Worm (Caenorhabditis elegans): ENCODE measurements around the gene ZK262.8.
"Not testable (repeated sequence)": the region's sequence is repeated elsewhere in the genome, so short reads cannot be mapped to it uniquely, and the experiment has no call there.

The ZK262.8 gene

DNA sequence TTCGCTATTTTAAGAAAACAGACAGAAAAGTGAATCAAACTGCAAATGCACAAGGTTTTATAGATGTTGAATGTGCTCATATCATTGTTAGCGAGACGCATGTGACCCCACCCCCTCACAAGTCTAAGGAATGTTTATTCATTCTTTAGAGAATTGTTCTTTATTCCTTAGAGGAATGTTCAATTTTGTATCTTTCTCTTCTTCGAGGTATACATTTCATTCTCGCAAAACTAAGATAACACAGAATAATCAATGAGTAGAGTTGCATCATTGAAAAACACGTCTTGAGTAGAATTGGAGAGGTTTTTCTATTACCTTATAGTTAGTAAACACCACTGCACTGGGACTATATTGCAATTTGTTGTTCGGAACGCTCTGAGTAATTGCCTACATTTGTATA, 3.2 kb upstream of the ZK262.8 start, which contains the start of gene ZK262.20:
Gene ZK262.20 (minus strand): TSS at position 101 of the 400 bp plus-strand sequence.
- TF ChIP-seq pes-1 (GFP tag; IDR thresholded peaks at IDR 0.05), result no peak
- TF ChIP-seq hmg-4 (GFP tag; optimal IDR thresholded peaks at IDR 0.05), result no peak
- TF ChIP-seq hmbx-1 (tag; optimal IDR thresholded peaks at IDR 0.05), result no peak
- no peak for TF ChIP-seq ceh-13 (GFP tag; optimal IDR thresholded peaks at IDR 0.05)
- TF ChIP-seq ama-1 (optimal IDR thresholded peaks at IDR 0.05), result no peak
- TF ChIP-seq tbx-11 (GFP tag; IDR thresholded peaks at IDR 0.05), result no peak

DNA sequence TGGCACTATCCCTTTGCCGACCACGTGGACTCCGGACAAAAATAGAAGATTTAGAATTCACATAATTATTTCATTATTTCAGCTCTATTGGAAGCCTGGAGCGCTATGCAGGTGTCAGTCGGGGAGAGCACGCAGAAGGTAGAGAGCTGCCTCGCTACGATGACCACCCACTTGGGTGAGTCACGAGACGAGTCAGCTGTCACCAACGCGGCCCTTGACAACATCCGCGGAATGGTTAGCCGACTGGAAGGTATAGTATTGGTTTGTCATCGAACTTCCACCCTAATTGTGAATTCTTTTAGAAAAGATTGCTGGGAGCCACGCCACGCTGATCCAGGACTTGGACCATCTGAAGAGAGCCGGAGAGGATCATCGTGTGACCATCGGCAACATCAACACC, 1.3 kb downstream of the ZK262.8 start, which contains the start of gene ZK262.9:
Gene ZK262.9 (plus strand): TSS at position 301 of the 400 bp plus-strand sequence.
- not testable (repeated sequence) for TF ChIP-seq ets-7, aly-1, F13C5.2 (tag; optimal IDR thresholded peaks at IDR 0.05)

DNA sequence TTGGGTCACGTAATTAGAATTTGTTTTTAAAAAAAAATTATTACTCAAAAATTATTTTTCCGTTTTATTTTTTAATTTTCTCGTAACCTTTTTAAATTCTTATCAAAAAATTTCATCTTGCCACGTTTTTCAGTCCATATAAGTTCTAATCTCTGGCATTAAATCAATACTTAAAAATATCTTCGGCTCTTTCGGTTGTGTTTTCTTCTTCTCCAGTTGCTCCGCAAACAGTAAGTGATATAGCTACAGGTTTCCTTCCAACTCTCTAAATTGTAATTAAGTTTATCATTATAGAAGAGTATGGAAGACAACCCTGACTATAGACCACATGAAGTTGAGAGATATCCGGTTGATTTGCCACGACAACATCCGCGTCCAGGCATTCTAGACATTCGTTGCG, 5.9 kb downstream of the ZK262.8 start, which contains the start of gene ZK228.1:
Gene ZK228.1 (plus strand): TSS at position 301 of the 400 bp plus-strand sequence.
- no peak for TF ChIP-seq scrt-1 (GFP tag; IDR thresholded peaks at IDR 0.05)
- TF ChIP-seq ets-7 (tag; optimal IDR thresholded peaks at IDR 0.05), result no peak
- TF ChIP-seq flt-1 (GFP tag; IDR thresholded peaks at IDR 0.05), result no peak
- no peak for TF ChIP-seq sea-1 (GFP tag; conservative IDR thresholded peaks at IDR 0.05)
- TF ChIP-seq pes-1 (GFP tag; IDR thresholded peaks at IDR 0.05), result no peak
- TF ChIP-seq tbx-11 (GFP tag; IDR thresholded peaks at IDR 0.05), result no peak
- no peak for TF ChIP-seq aly-1 (tag; optimal IDR thresholded peaks at IDR 0.05)
- TF ChIP-seq ceh-36 (tag; optimal IDR thresholded peaks at IDR 0.05), result no peak
- TF ChIP-seq B0310.2 (tag; optimal IDR thresholded peaks at IDR 0.05), result no peak
- TF ChIP-seq ceh-13 (GFP tag; optimal IDR thresholded peaks at IDR 0.05), result no peak
- no peak for TF ChIP-seq ama-1 (optimal IDR thresholded peaks at IDR 0.05)
- TF ChIP-seq tbx-37 (GFP tag; conservative IDR thresholded peaks at IDR 0.05), result no peak
- TF ChIP-seq hmbx-1 (tag; optimal IDR thresholded peaks at IDR 0.05), result no peak
- TF ChIP-seq hnd-1 (tag; optimal IDR thresholded peaks at IDR 0.05), result no peak
- no peak for TF ChIP-seq hmg-4 (GFP tag; optimal IDR thresholded peaks at IDR 0.05)
- no peak for TF ChIP-seq F13C5.2 (tag; optimal IDR thresholded peaks at IDR 0.05)
- no peak for TF ChIP-seq tra-4 (tag; optimal IDR thresholded peaks at IDR 0.05)

DNA sequence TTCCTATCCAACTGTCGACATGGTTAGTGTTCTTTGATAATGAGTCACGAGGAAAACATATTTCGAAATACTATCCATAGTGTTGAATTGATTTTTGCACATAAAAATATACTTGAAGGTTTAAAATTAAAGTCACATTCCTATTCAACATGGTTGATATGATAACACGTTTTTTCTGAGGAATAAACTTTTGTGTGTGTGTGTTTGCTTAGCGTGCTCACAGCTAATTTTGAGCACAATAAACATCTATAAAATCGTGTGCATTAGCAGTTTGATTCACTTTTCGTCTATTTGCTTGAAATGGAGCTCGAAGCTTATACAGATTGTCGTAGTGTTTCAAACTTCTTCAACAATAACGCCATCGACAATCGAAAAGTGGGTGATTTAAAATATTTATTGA, 18.4 kb downstream of the ZK262.8 start, which contains the start of gene ZK228.10:
Gene ZK228.10 (plus strand): TSS at position 301 of the 400 bp plus-strand sequence.
- no peak for TF ChIP-seq tbx-37 (GFP tag; conservative IDR thresholded peaks at IDR 0.05)
- TF ChIP-seq flt-1 (GFP tag; IDR thresholded peaks at IDR 0.05), result no peak
- TF ChIP-seq sea-1 (GFP tag; conservative IDR thresholded peaks at IDR 0.05), result no peak
- TF ChIP-seq ceh-36 (tag; optimal IDR thresholded peaks at IDR 0.05), result no peak
- TF ChIP-seq B0310.2 (tag; optimal IDR thresholded peaks at IDR 0.05), result no peak
- no peak for TF ChIP-seq aly-1 (tag; optimal IDR thresholded peaks at IDR 0.05)
- no peak for TF ChIP-seq scrt-1 (GFP tag; IDR thresholded peaks at IDR 0.05)
- no peak for TF ChIP-seq tbx-11 (GFP tag; IDR thresholded peaks at IDR 0.05)
- no peak for TF ChIP-seq pes-1 (GFP tag; IDR thresholded peaks at IDR 0.05)
- no peak for TF ChIP-seq ama-1 (optimal IDR thresholded peaks at IDR 0.05)
- TF ChIP-seq hmg-4 (GFP tag; optimal IDR thresholded peaks at IDR 0.05), result no peak
- no peak for TF ChIP-seq ceh-13 (GFP tag; optimal IDR thresholded peaks at IDR 0.05)
- no peak for TF ChIP-seq tra-4 (tag; optimal IDR thresholded peaks at IDR 0.05)
- TF ChIP-seq ets-7 (tag; optimal IDR thresholded peaks at IDR 0.05), result no peak
- TF ChIP-seq hmbx-1 (tag; optimal IDR thresholded peaks at IDR 0.05), result no peak

DNA sequence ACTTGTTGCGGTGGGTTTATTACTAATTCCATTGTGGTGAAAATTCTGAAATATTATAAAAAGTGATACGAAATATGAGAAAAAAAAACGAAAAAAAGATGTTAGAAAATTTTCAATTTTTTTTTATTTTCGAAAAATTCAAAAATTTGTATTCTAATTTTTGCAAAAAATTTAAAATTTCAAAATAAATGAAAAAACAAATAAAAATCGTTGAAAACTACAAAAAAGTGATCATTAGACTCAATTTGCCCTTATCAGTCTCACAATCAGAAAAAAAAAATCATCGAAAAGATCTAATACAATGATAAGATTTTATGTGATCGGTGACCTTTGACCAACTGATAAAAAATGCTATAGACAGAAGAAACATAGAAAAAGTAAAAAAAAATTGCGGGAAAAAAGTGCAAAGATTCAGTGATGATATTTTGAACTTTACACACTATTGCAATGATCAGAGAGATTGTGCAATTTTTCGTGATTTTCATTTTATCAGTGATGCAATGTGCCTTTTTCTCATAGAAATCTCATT, 23.1 kb downstream of the ZK262.8 start, which contains the start of gene ZK228.3:
Gene ZK228.3 (minus strand): TSS at position 51 of the 529 bp plus-strand sequence.
- TF ChIP-seq hnd-1 (tag; optimal IDR thresholded peaks at IDR 0.05), result no peak

DNA sequence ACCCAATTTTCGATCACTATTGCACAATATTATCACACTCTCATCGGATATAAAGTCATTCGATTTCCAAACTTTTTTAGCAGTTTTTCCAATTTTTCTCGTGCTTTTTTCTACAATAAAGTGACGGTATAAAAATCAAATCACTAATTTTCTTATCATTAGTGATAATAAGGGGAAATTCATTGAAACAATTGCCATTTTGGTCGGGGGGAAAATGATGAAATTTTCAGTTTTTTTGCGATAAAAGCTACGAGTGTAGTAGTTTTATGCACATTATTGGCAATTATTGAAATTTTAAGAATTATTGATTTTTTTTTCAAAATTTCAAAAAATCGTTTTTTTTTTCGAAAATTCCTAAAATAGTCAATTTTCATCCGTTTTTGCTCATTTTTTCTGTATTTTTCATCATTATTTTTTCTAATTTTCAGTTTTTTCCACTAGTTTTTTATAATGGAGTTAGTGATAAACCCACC, 24.2 kb downstream of the ZK262.8 start, which contains the start of gene ZK228.4:
Gene ZK228.4 (plus strand): TSS at position 423 of the 473 bp plus-strand sequence.
- TF ChIP-seq F13C5.2 (tag; optimal IDR thresholded peaks at IDR 0.05) (no peak), ama-1 (optimal IDR thresholded peaks at IDR 0.05) (no peak), scrt-1 (GFP tag; IDR thresholded peaks at IDR 0.05) (no peak), B0310.2 (tag; optimal IDR thresholded peaks at IDR 0.05) (no peak), tbx-37 (GFP tag; conservative IDR thresholded peaks at IDR 0.05) (no peak), tra-4 (tag; optimal IDR thresholded peaks at IDR 0.05) (no peak), aly-1 (tag; optimal IDR thresholded peaks at IDR 0.05) (no peak), ceh-36 (tag; optimal IDR thresholded peaks at IDR 0.05) (no peak), flt-1 (GFP tag; IDR thresholded peaks at IDR 0.05) (no peak)

DNA sequence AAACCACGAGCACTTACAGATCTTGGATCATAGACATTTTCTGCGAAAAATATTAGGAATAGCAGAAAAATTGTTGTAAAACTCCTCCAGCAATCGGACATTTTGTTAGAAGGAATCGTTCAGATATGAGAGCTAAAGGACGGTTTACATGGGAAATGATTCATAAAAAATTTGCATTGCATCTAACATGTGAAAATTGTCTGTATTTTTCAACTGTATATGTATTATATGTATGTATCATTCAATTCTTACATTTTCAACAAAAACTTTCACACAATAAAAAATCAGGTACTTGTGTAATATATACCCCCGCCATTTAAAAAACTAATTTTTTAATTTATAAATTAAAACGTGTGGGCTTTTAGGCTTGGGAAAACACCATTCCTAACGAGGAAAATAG, 29.9 kb downstream of the ZK262.8 start, which contains the start of gene ZK228.13:
Gene ZK228.13 (minus strand): TSS at position 101 of the 400 bp plus-strand sequence.
- no peak for TF ChIP-seq aly-1 (tag; optimal IDR thresholded peaks at IDR 0.05)

DNA sequence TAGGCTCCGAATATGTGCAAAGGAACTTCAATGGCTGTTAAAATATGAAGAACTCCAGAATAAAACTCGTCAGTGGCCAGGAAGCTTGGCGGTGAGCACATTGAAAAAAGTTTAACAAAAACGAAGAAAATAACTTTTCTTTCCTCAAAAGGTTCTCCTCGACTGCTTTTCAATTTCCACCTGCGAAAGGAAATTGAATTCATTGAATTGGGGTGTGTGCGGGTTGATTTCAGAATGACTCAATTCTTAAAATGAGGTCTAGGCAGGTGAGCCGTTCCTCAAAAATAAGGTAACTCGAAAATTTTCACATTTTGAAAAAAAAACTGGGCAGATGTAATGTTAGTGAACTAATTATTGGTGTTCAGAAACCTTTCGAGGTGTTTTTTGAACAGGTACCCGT, 35.2 kb downstream of the ZK262.8 start, which contains the start of gene srh-182:
Gene srh-182 (minus strand): TSS at position 101 of the 400 bp plus-strand sequence.
- TF ChIP-seq ceh-36 (tag; optimal IDR thresholded peaks at IDR 0.05) (no peak), sea-1 (GFP tag; conservative IDR thresholded peaks at IDR 0.05) (no peak), ama-1 (optimal IDR thresholded peaks at IDR 0.05) (no peak), B0310.2 (tag; optimal IDR thresholded peaks at IDR 0.05) (no peak), tra-4 (tag; optimal IDR thresholded peaks at IDR 0.05) (no peak), tbx-37 (GFP tag; conservative IDR thresholded peaks at IDR 0.05) (no peak), pes-1 (GFP tag; IDR thresholded peaks at IDR 0.05) (no peak), ets-7 (tag; optimal IDR thresholded peaks at IDR 0.05) (no peak), tbx-11 (GFP tag; IDR thresholded peaks at IDR 0.05) (no peak), F13C5.2 (tag; optimal IDR thresholded peaks at IDR 0.05) (no peak), hnd-1 (tag; optimal IDR thresholded peaks at IDR 0.05) (no peak), ceh-13 (GFP tag; optimal IDR thresholded peaks at IDR 0.05) (no peak), aly-1 (tag; optimal IDR thresholded peaks at IDR 0.05) (no peak), flt-1 (GFP tag; IDR thresholded peaks at IDR 0.05) (no peak), hmg-4 (GFP tag; optimal IDR thresholded peaks at IDR 0.05) (no peak), hmbx-1 (tag; optimal IDR thresholded peaks at IDR 0.05) (no peak), scrt-1 (GFP tag; IDR thresholded peaks at IDR 0.05) (no peak)
